Worm (Caenorhabditis elegans) whole organism, L2 larva: ENCODE data around the gene R11E3.2.

Experiments
- C34F6.9 ChIP-seq: fragments of 150-350 bp; optimal IDR thresholded peaks from 2 replicates; lab custom pipeline; 2014; ENCODE audit warnings: missing biosample characterization, missing genetic modification characterization
- F13H6.1 ChIP-seq: sonication (generic microtip); optimal IDR thresholded peaks from 2 replicates; lab custom pipeline; 2016; ENCODE audit warnings: missing genetic modification characterization, missing compliant biosample characterization
- R02D3.7 ChIP-seq: fragments of 150-350 bp; optimal IDR thresholded peaks from 2 replicates; lab custom pipeline; 2014; ENCODE audit warnings: missing biosample characterization, missing genetic modification characterization
- Y55F3AM.14 ChIP-seq: fragments of 200-800 bp; sonication (Bioruptor generic); optimal IDR thresholded peaks from 2 replicates; lab custom pipeline; 2018; ENCODE audit warnings: mild to moderate bottlenecking, missing genetic modification characterization, missing compliant biosample characterization
- ZK546.5 ChIP-seq: sonication (generic microtip); optimal IDR thresholded peaks from 2 replicates; lab custom pipeline; 2017; ENCODE audit warnings: missing biosample characterization, missing genetic modification characterization
- alr-1 ChIP-seq: fragments of 150-350 bp; optimal IDR thresholded peaks from 2 replicates; lab custom pipeline; 2014; ENCODE audit warnings: missing biosample characterization, missing genetic modification characterization
- aly-2 ChIP-seq: fragments of 150-350 bp; optimal IDR thresholded peaks from 2 replicates; lab custom pipeline; 2014; ENCODE audit warnings: missing biosample characterization, missing genetic modification characterization
- ama-1 ChIP-seq: fragments of 150-350 bp; optimal IDR thresholded peaks from 2 replicates; lab custom pipeline; 2018; ENCODE audit warnings: inconsistent platforms
- blmp-1 ChIP-seq: sonication (generic microtip); optimal IDR thresholded peaks from 2 replicates; lab custom pipeline; 2017; ENCODE audit warnings: missing genetic modification characterization, mild to moderate bottlenecking, missing compliant biosample characterization, antibody characterized with exemption, moderate library complexity; ENCODE audit not compliant: insufficient read depth
- ceh-16 ChIP-seq: fragments of 150-350 bp; optimal IDR thresholded peaks from 2 replicates; lab custom pipeline; 2014; ENCODE audit warnings: missing biosample characterization, missing genetic modification characterization
- ceh-82 ChIP-seq: fragments of 150-350 bp; optimal IDR thresholded peaks from 2 replicates; lab custom pipeline; 2014; ENCODE audit warnings: missing biosample characterization, missing genetic modification characterization
- crh-2 ChIP-seq: sonication (generic microtip); optimal IDR thresholded peaks from 2 replicates; lab custom pipeline; 2017; ENCODE audit warnings: missing biosample characterization, missing genetic modification characterization
- dmd-4 ChIP-seq: sonication (generic microtip); optimal IDR thresholded peaks from 2 replicates; lab custom pipeline; 2017; ENCODE audit warnings: missing biosample characterization, missing genetic modification characterization
- egl-27 ChIP-seq: sonication (generic microtip); optimal IDR thresholded peaks from 3 replicates; lab custom pipeline; 2017; ENCODE audit warnings: missing biosample characterization, missing genetic modification reagents, missing genetic modification characterization
- elt-1 ChIP-seq: fragments of 150-350 bp; optimal IDR thresholded peaks from 2 replicates; lab custom pipeline; 2014; ENCODE audit warnings: missing biosample characterization, missing genetic modification characterization
- elt-3 ChIP-seq: sonication (generic microtip); optimal IDR thresholded peaks from 2 replicates; lab custom pipeline; 2017; ENCODE audit warnings: missing biosample characterization, missing genetic modification characterization
- fos-1 ChIP-seq: fragments of 150-350 bp; optimal IDR thresholded peaks from 2 replicates; lab custom pipeline; 2014; ENCODE audit warnings: missing biosample characterization, missing genetic modification characterization
- gmeb-1 ChIP-seq: fragments of 150-350 bp; optimal IDR thresholded peaks from 2 replicates; lab custom pipeline; 2014; ENCODE audit warnings: missing biosample characterization, missing genetic modification characterization
- lin-11 ChIP-seq: fragments of 150-350 bp; sonication (generic microtip); optimal IDR thresholded peaks from 2 replicates; lab custom pipeline; 2014; ENCODE audit warnings: missing biosample characterization, missing genetic modification characterization, inconsistent platforms, mixed read lengths
- lin-13 ChIP-seq: fragments of 150-350 bp; optimal IDR thresholded peaks from 2 replicates; lab custom pipeline; 2014; ENCODE audit warnings: missing biosample characterization, missing genetic modification reagents, missing genetic modification characterization
- lin-39 ChIP-seq: fragments of 150-350 bp; optimal IDR thresholded peaks from 2 replicates; lab custom pipeline; 2014; ENCODE audit warnings: missing biosample characterization, missing genetic modification reagents, missing genetic modification characterization
- lsy-2 ChIP-seq, 2 experiments: fragments of 150-350 bp in 1 of 2; sonication (generic microtip) in 1 of 2; optimal IDR thresholded peaks; 2 replicates each; lab custom pipeline; 2014 to 2017; ENCODE audit warnings: missing biosample characterization in 2 of 2, missing genetic modification characterization in 2 of 2
- mab-5 ChIP-seq: fragments of 150-350 bp; optimal IDR thresholded peaks from 2 replicates; lab custom pipeline; 2014; ENCODE audit warnings: missing biosample characterization, missing genetic modification characterization
- mbf-1 ChIP-seq: sonication (generic microtip); optimal IDR thresholded peaks from 2 replicates; lab custom pipeline; 2017; ENCODE audit warnings: missing biosample characterization, missing genetic modification characterization
- mdl-1 ChIP-seq, 2 experiments: fragments of 150-350 bp in 1 of 2; sonication (generic microtip) in 1 of 2; optimal IDR thresholded peaks; 2 replicates each; lab custom pipeline; 2017; ENCODE audit warnings: missing biosample characterization in 2 of 2, missing genetic modification characterization in 2 of 2
- nhr-10 ChIP-seq: sonication (generic microtip); optimal IDR thresholded peaks from 2 replicates; lab custom pipeline; 2017; ENCODE audit warnings: missing biosample characterization, missing genetic modification characterization
- nhr-11 ChIP-seq: fragments of 150-350 bp; optimal IDR thresholded peaks from 2 replicates; lab custom pipeline; 2014; ENCODE audit warnings: missing biosample characterization, missing genetic modification characterization
- nhr-12 ChIP-seq: fragments of 150-350 bp; optimal IDR thresholded peaks from 2 replicates; lab custom pipeline; 2014; ENCODE audit warnings: missing biosample characterization, missing genetic modification characterization
- nhr-129 ChIP-seq: fragments of 150-350 bp; optimal IDR thresholded peaks from 2 replicates; lab custom pipeline; 2014; ENCODE audit warnings: missing biosample characterization, missing genetic modification characterization
- nhr-21 ChIP-seq: fragments of 150-350 bp; optimal IDR thresholded peaks from 2 replicates; lab custom pipeline; 2014; ENCODE audit warnings: missing biosample characterization, missing genetic modification characterization
- nhr-23 ChIP-seq: fragments of 150-350 bp; optimal IDR thresholded peaks from 2 replicates; lab custom pipeline; 2014; ENCODE audit warnings: missing biosample characterization, missing genetic modification reagents, missing genetic modification characterization
- nhr-237 ChIP-seq: fragments of 150-350 bp; optimal IDR thresholded peaks from 2 replicates; lab custom pipeline; 2014; ENCODE audit warnings: missing biosample characterization, missing genetic modification characterization
- nhr-25 ChIP-seq: fragments of 150-350 bp; sonication (generic microtip); optimal IDR thresholded peaks from 3 replicates; lab custom pipeline; 2014; ENCODE audit warnings: missing biosample characterization, missing genetic modification characterization
- nhr-6 ChIP-seq: fragments of 150-350 bp; optimal IDR thresholded peaks from 2 replicates; lab custom pipeline; 2014; ENCODE audit warnings: missing biosample characterization, missing genetic modification characterization
- nhr-77 ChIP-seq: fragments of 150-350 bp; optimal IDR thresholded peaks from 2 replicates; lab custom pipeline; 2014; ENCODE audit warnings: missing biosample characterization, missing genetic modification characterization
- peb-1 ChIP-seq: fragments of 150-350 bp; optimal IDR thresholded peaks from 2 replicates; lab custom pipeline; 2014; ENCODE audit warnings: missing biosample characterization, missing genetic modification characterization
- sem-4 ChIP-seq: fragments of 150-350 bp; optimal IDR thresholded peaks from 2 replicates; lab custom pipeline; 2014; ENCODE audit warnings: missing biosample characterization, missing genetic modification reagents, missing genetic modification characterization
- skn-1 ChIP-seq: sonication (generic microtip); optimal IDR thresholded peaks from 2 replicates; lab custom pipeline; 2017; ENCODE audit warnings: missing biosample characterization, missing genetic modification characterization
- sma-3 ChIP-seq: sonication (generic microtip); optimal IDR thresholded peaks from 2 replicates; lab custom pipeline; 2016; ENCODE audit warnings: missing genetic modification reagents, missing genetic modification characterization, missing compliant biosample characterization
- sma-9 ChIP-seq, 2 experiments: fragments of 150-350 bp in 1 of 2; sonication (generic microtip) in 1 of 2; optimal IDR thresholded peaks; 2 replicates each; lab custom pipeline; 2014 to 2016; ENCODE audit warnings: missing genetic modification characterization in 2 of 2, mild to moderate bottlenecking in 1 of 2, missing biosample characterization in 1 of 2, missing compliant biosample characterization in 1 of 2, missing genetic modification reagents in 1 of 2, moderate library complexity in 1 of 2
- snpc-4 ChIP-seq: fragments of 150-350 bp; optimal IDR thresholded peaks from 2 replicates; lab custom pipeline; 2014; ENCODE audit warnings: missing biosample characterization, missing genetic modification characterization
- unc-39 ChIP-seq: fragments of 150-350 bp; optimal IDR thresholded peaks from 2 replicates; lab custom pipeline; 2014; ENCODE audit warnings: missing biosample characterization, missing genetic modification characterization
- unc-55 ChIP-seq: fragments of 150-350 bp; sonication (generic microtip); optimal IDR thresholded peaks from 3 replicates; lab custom pipeline; 2014; ENCODE audit warnings: missing biosample characterization, missing genetic modification reagents, missing genetic modification characterization
- unc-62 ChIP-seq: fragments of 150-350 bp; optimal IDR thresholded peaks from 2 replicates; lab custom pipeline; 2014; ENCODE audit warnings: missing biosample characterization, missing genetic modification reagents, missing genetic modification characterization
- zag-1 ChIP-seq: fragments of 150-350 bp; optimal IDR thresholded peaks from 2 replicates; lab custom pipeline; 2014; ENCODE audit warnings: missing biosample characterization, missing genetic modification characterization
- ztf-1 ChIP-seq: fragments of 200-800 bp; sonication (Bioruptor generic); conservative IDR thresholded peaks from 2 replicates; pipeline ENCODE4 v1.3.6; 2022; ENCODE audit warnings: missing genetic modification characterization, missing compliant biosample characterization
- ztf-11 ChIP-seq: sonication (generic microtip); optimal IDR thresholded peaks from 2 replicates; lab custom pipeline; 2017; ENCODE audit warnings: missing biosample characterization, missing genetic modification characterization
- ztf-4 ChIP-seq: fragments of 150-350 bp; optimal IDR thresholded peaks from 2 replicates; lab custom pipeline; 2014; ENCODE audit warnings: missing biosample characterization, missing genetic modification characterization

The R11E3.2 gene

DNA sequence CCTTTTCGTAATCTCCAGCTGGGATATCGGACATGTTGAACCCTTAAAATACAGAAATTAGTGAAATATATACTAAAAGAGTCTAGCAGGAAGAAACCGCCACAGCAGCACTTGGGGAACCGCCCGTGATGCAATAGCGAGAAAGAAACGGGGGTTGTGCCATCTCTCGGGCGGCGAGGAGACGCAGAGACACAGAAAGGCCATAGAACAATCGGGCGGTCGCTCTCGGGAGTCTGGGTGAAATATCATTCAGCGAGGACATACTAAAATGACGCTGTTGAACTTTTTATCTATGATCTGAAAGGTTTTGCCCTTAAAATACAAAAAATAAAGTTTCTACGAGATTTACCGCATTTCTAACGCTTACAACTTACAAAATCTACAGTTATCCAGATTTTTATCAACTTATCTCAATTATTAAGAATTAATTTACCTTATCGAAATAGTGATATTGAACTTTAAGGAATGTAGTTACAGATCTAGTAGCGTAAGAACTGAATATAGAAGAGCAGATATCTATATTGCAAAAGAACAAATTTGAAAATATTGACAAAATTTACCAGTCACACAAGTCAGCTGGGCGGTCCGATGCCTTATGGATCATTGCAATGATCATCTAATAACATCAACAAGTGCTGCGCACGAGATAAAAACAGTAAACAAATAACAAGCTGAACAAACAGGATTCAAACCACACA, 23.3 kb upstream of the R11E3.2 start, which contains the start of gene cyc-2.1 (continued):
- TF ChIP-seq lin-39 (no peak), nhr-77 (no peak), ama-1 (lab: Kevin White, UChicago) (peak; percentile 71)

DNA sequence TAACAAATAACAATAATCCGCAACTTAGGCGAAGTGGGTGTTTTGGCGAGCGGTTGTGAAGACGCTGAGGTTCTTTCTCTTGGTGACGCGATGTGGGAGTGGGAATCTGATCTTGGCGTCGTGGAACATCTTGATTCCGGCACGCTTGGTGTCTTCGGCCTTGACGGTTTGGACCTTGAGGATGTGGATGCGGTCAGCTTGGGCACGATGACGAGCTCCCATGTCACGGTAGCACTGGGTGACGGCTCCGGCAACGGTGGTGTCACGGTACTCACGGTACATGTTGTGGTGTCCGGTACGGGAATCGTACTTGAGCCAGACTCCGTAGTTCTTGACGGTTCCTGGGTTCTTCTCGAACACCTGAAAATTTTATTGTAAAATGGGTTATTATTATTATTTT, 22.7 kb upstream of the R11E3.2 start:
- TF ChIP-seq nhr-23 (tag; lab: Kevin White, UChicago) (no peak), nhr-11 (tag; lab: Kevin White, UChicago) (no peak), sma-9 (GFP tag; optimal IDR thresholded peaks at IDR 0.05; lab: Kevin White, UChicago) (peak; percentile 4), sma-9 (tag; optimal IDR thresholded peaks at IDR 0.05; lab: Kevin White, UChicago) (no peak)

DNA sequence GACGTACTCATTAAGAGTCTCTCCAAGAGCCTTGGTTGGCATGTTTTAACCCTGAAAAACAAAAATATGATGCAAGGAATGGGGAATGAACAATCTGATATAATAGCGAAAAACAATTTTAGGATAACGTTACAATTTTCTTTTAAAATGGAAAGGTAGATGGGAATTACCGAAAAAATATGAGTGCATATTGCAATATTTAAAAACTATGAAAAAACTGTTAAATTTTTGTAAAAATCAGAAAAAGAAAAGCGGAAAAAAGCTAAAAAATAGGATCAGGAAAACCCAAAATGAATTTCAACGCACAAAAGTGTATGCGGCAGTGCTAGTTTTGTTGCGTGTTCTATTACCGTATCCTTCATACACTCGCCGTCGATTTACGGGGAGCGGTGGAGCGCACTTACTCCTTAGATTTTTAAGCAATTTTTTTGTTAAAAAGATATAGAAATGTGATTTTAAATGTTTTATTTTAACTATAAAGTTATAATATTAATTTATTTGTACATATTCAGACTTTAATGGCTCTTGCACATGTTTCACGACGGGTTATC, 22.1 kb upstream of the R11E3.2 start, which contains the start of the genes rpl-20 and Y17G9B.5:
Gene rpl-20 (minus strand): TSS at position 51 of the 551 bp plus-strand sequence.
Gene Y17G9B.5 (plus strand): TSS at position 513 of the 551 bp plus-strand sequence.
- TF ChIP-seq sma-3 (peak; percentile 100), nhr-77 (peak; percentile 95), unc-62 (GFP tag; lab: Kevin White, UChicago) (peak; percentile 100), dmd-4 (tag; lab: Kevin White, UChicago) (peak; percentile 84), Y55F3AM.14 (GFP tag; lab: Kevin White, UChicago) (peak; percentile 100), ztf-1 (GFP tag; lab: Robert Waterston, UW) (peak; percentile 84; the same call in 1 of the 2 replicates), nhr-237 (tag; lab: Kevin White, UChicago) (peak; percentile 94), C34F6.9 (tag; lab: Kevin White, UChicago) (peak; percentile 100), nhr-21 (tag; lab: Kevin White, UChicago) (peak; percentile 100), egl-27 (tag; lab: Kevin White, UChicago) (peak; percentile 100), alr-1 (tag; lab: Kevin White, UChicago) (peak; percentile 97), mbf-1 (tag; lab: Kevin White, UChicago) (peak; percentile 71), ztf-11 (tag; lab: Kevin White, UChicago) (peak; percentile 74), elt-3 (tag; lab: Kevin White, UChicago) (no peak), gmeb-1 (tag; lab: Kevin White, UChicago) (peak; percentile 98), blmp-1 (tag; lab: Kevin White, UChicago) (peak; percentile 98), nhr-129 (tag; lab: Kevin White, UChicago) (peak; percentile 99), nhr-6 (tag; lab: Kevin White, UChicago) (peak; percentile 100), elt-1 (tag; lab: Kevin White, UChicago) (peak; percentile 52), peb-1 (tag; lab: Kevin White, UChicago) (no peak), nhr-23 (tag; lab: Kevin White, UChicago) (no peak), crh-2 (tag; lab: Kevin White, UChicago) (peak; percentile 100), nhr-12 (tag; lab: Kevin White, UChicago) (peak; percentile 83), nhr-11 (tag; lab: Kevin White, UChicago) (peak; percentile 85), sma-9 (GFP tag; optimal IDR thresholded peaks at IDR 0.05; lab: Kevin White, UChicago) (peak; percentile 100), sma-9 (tag; optimal IDR thresholded peaks at IDR 0.05; lab: Kevin White, UChicago) (no peak), nhr-10 (tag; lab: Kevin White, UChicago) (peak; percentile 96), nhr-25 (tag; lab: Kevin White, UChicago) (peak; percentile 100), unc-39 (tag; lab: Kevin White, UChicago) (peak; percentile 77), ama-1 (lab: Kevin White, UChicago) (peak; percentile 95), R02D3.7 (tag; lab: Kevin White, UChicago) (peak; percentile 100), zag-1 (tag; lab: Kevin White, UChicago) (peak; percentile 98), ceh-82 (tag; lab: Kevin White, UChicago) (peak; percentile 97), mab-5 (tag; lab: Kevin White, UChicago) (peak; percentile 98), fos-1 (peak; percentile 100), snpc-4 (tag; lab: Kevin White, UChicago) (peak; percentile 95), ceh-16 (peak; percentile 99), skn-1 (peak; percentile 97), ZK546.5 (tag; lab: Kevin White, UChicago) (peak; percentile 94), sem-4 (tag; lab: Kevin White, UChicago) (peak; percentile 100), aly-2 (tag; lab: Kevin White, UChicago) (no peak), lsy-2 (tag; optimal IDR thresholded peaks at IDR 0.05; lab: Kevin White, UChicago) (peak; percentile 100), F13H6.1 (tag; lab: Kevin White, UChicago) (peak; percentile 100), lin-13 (GFP tag; lab: Kevin White, UChicago) (peak; percentile 99), unc-55 (peak; percentile 100), mdl-1 (tag; optimal IDR thresholded peaks at IDR 0.05; lab: Kevin White, UChicago) (peak; percentile 54 to 94), ztf-4 (tag; lab: Kevin White, UChicago) (peak; percentile 100), lin-11 (tag; lab: Kevin White, UChicago) (peak; percentile 98)
